Worm (Caenorhabditis elegans): Measurements from ENCODE around the gene osta-2.

- TF ChIP-seq lin-14 (GFP tag; optimal IDR thresholded peaks at IDR 0.05) (peak; percentile 27), aha-1 (tag; optimal IDR thresholded peaks at IDR 0.05) (no peak), dpl-1 (GFP tag; optimal IDR thresholded peaks at IDR 0.05) (no peak), nhr-12 (tag; optimal IDR thresholded peaks at IDR 0.05) (no peak), nhr-77 (tag; optimal IDR thresholded peaks at IDR 0.05) (no peak), irx-1 (tag; optimal IDR thresholded peaks at IDR 0.05) (no peak), elt-3 (tag; optimal IDR thresholded peaks at IDR 0.05) (no peak), tbx-2 (tag; optimal IDR thresholded peaks at IDR 0.05) (no peak)
These were observed at the start of gene osta-2 for ce11 chrII:5707532-5707931.
